Worm (Caenorhabditis elegans): ENCODE measurements around the gene cyl-1.

Gene cyl-1

ce11 chrV:11993706-11994345 is at the start of gene cyl-1, which contains the start of gene C52E4.7:
Gene cyl-1 (minus strand): TSS chrV:11993723.
Gene C52E4.7 (plus strand): TSS chrV:11994295.
- peak; percentile 73 for TF ChIP-seq snpc-4 (tag; optimal IDR thresholded peaks at IDR 0.05)
- TF ChIP-seq hmg-11 (tag; optimal IDR thresholded peaks at IDR 0.05) = peak; percentile 46
- peak; percentile 67 for TF ChIP-seq lin-15B (tag; optimal IDR thresholded peaks at IDR 0.05)
- peak; percentile 37 for TF ChIP-seq elt-2 (tag; optimal IDR thresholded peaks at IDR 0.05)
- no peak for TF ChIP-seq ceh-82 (tag; optimal IDR thresholded peaks at IDR 0.05)
- peak; percentile 77 for TF ChIP-seq nfya-1 (tag; optimal IDR thresholded peaks at IDR 0.05; ENCODE audit: insufficient read depth)
- TF ChIP-seq nhr-23 (tag; optimal IDR thresholded peaks at IDR 0.05) = peak; percentile 47
- no peak for TF ChIP-seq jun-1 (tag; optimal IDR thresholded peaks at IDR 0.05)
- TF ChIP-seq skn-1 (tag; optimal IDR thresholded peaks at IDR 0.05) = no peak
- TF ChIP-seq tbx-2 (tag; optimal IDR thresholded peaks at IDR 0.05) = no peak
- TF ChIP-seq pha-4 (tag; optimal IDR thresholded peaks at IDR 0.05) = peak; percentile 77
- peak; percentile 36 for TF ChIP-seq pqm-1 (tag; optimal IDR thresholded peaks at IDR 0.05)

DNA sequence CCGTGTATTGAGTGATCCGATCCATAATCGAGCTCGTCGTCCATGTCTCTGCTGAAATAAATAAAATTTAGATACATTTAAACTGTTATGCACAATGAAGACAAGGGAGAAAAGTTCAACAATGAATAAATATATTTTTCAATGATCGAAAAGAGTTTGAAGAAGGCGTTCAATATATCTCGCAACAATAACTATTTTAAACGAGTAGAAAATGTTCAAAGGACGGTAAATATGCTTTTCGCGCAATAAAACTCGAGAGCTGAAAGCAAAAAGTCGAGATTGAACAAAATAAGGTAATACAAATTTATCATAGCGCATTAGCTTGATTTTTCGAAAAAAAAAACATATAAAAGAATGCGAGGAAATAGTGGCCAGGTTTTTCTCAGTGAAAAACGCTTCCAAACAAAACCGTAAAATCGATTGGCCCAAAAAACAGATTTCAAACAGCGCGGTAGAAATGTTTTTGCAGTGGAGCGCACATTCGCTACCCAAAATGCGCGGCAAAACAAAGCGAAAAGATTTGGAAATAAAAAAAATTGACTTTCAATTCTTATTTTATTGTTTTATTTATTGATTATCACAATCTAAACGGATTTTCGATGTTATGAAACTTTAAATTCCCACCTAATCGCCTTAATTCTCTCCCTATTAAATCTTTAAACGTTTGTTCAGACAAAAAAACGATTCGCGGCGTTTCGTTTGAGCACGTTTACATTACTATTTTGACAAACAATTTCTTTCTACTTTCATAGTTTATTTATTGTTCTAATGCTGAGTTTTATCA is 47.5 kb upstream of the cyl-1 start, which contains the start of the genes kup-1 and F10C2.4:
Gene kup-1, minus strand, starts transcription at position 51 of the 784 bp plus-strand sequence.
Gene F10C2.4, plus strand, starts transcription at position 734 of the 784 bp plus-strand sequence.
- TF ChIP-seq snpc-4 (tag; optimal IDR thresholded peaks at IDR 0.05) (peak; percentile 66), hmg-11 (tag; optimal IDR thresholded peaks at IDR 0.05) (peak; percentile 59), fkh-10 (GFP tag; optimal IDR thresholded peaks at IDR 0.05) (no peak), elt-2 (tag; optimal IDR thresholded peaks at IDR 0.05) (peak; percentile 21), jun-1 (tag; optimal IDR thresholded peaks at IDR 0.05) (no peak), nfya-1 (tag; optimal IDR thresholded peaks at IDR 0.05; ENCODE audit: insufficient read depth) (peak; percentile 82), lin-15B (tag; optimal IDR thresholded peaks at IDR 0.05) (peak; percentile 87), egl-5 (tag; optimal IDR thresholded peaks at IDR 0.05) (peak; percentile 65), nhr-76 (tag; optimal IDR thresholded peaks at IDR 0.05) (no peak), nhr-23 (tag; optimal IDR thresholded peaks at IDR 0.05) (peak; percentile 61), nhr-12 (tag; optimal IDR thresholded peaks at IDR 0.05) (no peak), nhr-28 (tag; optimal IDR thresholded peaks at IDR 0.05) (no peak), nhr-237 (tag; optimal IDR thresholded peaks at IDR 0.05) (no peak), nhr-25 (tag; optimal IDR thresholded peaks at IDR 0.05) (peak; percentile 36), nhr-67 (tag; optimal IDR thresholded peaks at IDR 0.05) (no peak), pha-4 (tag; optimal IDR thresholded peaks at IDR 0.05) (peak; percentile 64), ceh-28 (tag; optimal IDR thresholded peaks at IDR 0.05) (peak; percentile 68)

DNA sequence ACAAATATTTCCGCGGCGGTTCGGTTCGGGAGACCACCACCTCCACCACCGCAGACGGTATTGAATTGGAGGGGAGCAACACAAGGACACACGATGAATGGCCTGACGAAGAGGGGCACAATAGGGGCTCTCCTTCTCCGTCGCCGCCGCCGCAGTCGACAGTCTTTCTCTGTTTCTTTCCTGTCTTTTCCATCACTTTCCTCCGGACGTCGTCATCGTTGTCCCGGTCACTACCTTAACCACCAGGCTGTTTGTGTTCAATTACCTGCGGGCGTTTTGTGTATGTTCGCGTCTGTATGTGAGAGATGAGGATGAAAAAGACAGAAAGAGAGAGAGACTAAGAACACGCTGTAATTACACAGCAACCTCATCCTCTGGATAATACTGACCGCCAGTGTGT is 46.2 kb upstream of the cyl-1 start:
- peak; percentile 40 for TF ChIP-seq nhr-23 (tag; optimal IDR thresholded peaks at IDR 0.05)
- TF ChIP-seq lin-15B (tag; optimal IDR thresholded peaks at IDR 0.05) = no peak

DNA sequence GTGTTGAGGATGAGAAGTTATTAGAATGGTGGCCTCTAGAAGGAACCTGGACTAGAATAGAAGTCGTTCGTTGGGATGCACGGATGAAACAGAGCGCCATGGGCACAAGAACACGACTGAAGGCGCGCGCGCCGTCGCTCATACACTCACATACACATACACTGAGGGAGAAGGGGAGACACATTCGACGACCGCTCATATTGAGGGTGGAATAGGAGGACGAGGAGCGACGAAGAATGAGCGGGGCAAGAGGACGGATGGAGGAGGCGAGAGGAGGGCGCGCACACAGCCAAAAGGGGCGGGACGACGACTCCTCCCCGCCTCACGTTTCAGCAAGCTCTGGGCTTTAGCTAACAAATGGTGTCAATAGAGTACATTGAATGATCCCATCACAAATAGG is 45.3 kb upstream of the cyl-1 start:
- TF ChIP-seq lin-15B (tag; optimal IDR thresholded peaks at IDR 0.05) (peak; percentile 32), pha-4 (tag; optimal IDR thresholded peaks at IDR 0.05) (peak; percentile 24), ceh-28 (tag; optimal IDR thresholded peaks at IDR 0.05) (no peak), ama-1 (optimal IDR thresholded peaks at IDR 0.05) (peak; percentile 80), nfya-1 (tag; optimal IDR thresholded peaks at IDR 0.05; ENCODE audit: insufficient read depth) (peak; percentile 48), skn-1 (tag; optimal IDR thresholded peaks at IDR 0.05) (no peak), lin-39 (tag; optimal IDR thresholded peaks at IDR 0.05) (peak; percentile 77), snpc-4 (tag; optimal IDR thresholded peaks at IDR 0.05) (peak; percentile 3)

DNA sequence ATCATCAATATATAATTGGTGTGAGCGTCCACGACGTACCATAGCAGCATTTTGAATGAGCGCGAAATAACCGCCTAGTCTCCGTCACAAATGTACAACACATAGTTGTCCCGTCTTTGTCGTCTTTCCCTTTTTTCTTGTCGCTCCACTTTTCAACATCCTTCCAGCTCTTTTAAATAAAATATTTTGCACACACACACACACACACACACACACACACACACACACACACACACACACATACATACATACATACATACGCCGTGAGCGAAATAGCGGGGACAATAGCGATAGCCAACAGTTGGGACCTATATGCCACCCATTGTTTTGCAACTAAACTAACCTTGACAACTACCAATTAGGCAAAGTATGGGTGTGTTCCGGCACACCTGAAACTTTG is 44.8 kb upstream of the cyl-1 start:
- TF ChIP-seq nfya-1 (tag; optimal IDR thresholded peaks at IDR 0.05; ENCODE audit: insufficient read depth) (peak; percentile 29), nhr-23 (tag; optimal IDR thresholded peaks at IDR 0.05) (no peak), lin-15B (tag; optimal IDR thresholded peaks at IDR 0.05) (peak; percentile 15), snpc-4 (tag; optimal IDR thresholded peaks at IDR 0.05) (peak; percentile 1), lsy-12 (tag; optimal IDR thresholded peaks at IDR 0.05) (peak; percentile 34), egl-5 (tag; optimal IDR thresholded peaks at IDR 0.05) (no peak)

- TF ChIP-seq ztf-11 (tag; optimal IDR thresholded peaks at IDR 0.05) (no peak), nhr-28 (tag; optimal IDR thresholded peaks at IDR 0.05) (no peak), fkh-10 (GFP tag; optimal IDR thresholded peaks at IDR 0.05) (no peak), ztf-4 (tag; optimal IDR thresholded peaks at IDR 0.05) (no peak), lin-15B (tag; optimal IDR thresholded peaks at IDR 0.05) (no peak), ama-1 (optimal IDR thresholded peaks at IDR 0.05) (peak; percentile 31), aly-2 (tag; optimal IDR thresholded peaks at IDR 0.05) (no peak), ceh-9 (tag; optimal IDR thresholded peaks at IDR 0.05) (no peak)
These were observed 44.4 kb upstream of the cyl-1 start for ce11 chrV:12037889-12038288.

Data from whole organism, L3 larva.